Worm (Caenorhabditis elegans) whole organism, L4 larva: ENCODE results near the gene T28F3.9.

Source experiments
- F10B5.3 ChIP-seq: sonication (generic microtip); optimal IDR thresholded peaks from 2 replicates; lab custom pipeline; 2016; ENCODE audit warnings: mild to moderate bottlenecking, missing genetic modification characterization, missing compliant biosample characterization
- Y105C5A.15 ChIP-seq: fragments of 200-800 bp; sonication (Bioruptor generic); IDR thresholded peaks from 2 replicates; pipeline ENCODE4 v1.3.6; 2022; ENCODE audit warnings: missing genetic modification characterization, missing compliant biosample characterization
- Y48G9A.11 ChIP-seq: fragments of 200-800 bp; sonication (Bioruptor generic); IDR thresholded peaks from 2 replicates; pipeline ENCODE4 v1.3.6; 2022; ENCODE audit warnings: missing genetic modification reagents, missing genetic modification characterization, missing compliant biosample characterization
- ZK337.2 ChIP-seq: fragments of 200-800 bp; sonication (Bioruptor generic); IDR thresholded peaks from 2 replicates; pipeline ENCODE4 v1.3.6; 2022; ENCODE audit warnings: missing genetic modification reagents, missing genetic modification characterization, missing compliant biosample characterization
- aha-1 ChIP-seq: fragments of 150-350 bp; peaks from one replicate; lab custom pipeline; 2014; ENCODE audit warnings: missing biosample characterization, missing genetic modification characterization
- ceh-20 ChIP-seq: fragments of 200-800 bp; sonication (Bioruptor generic); IDR thresholded peaks from 2 replicates; pipeline ENCODE4 v1.3.6; 2022; ENCODE audit warnings: missing genetic modification reagents, missing genetic modification characterization, missing compliant biosample characterization
- ceh-62 ChIP-seq: sonication (generic microtip); optimal IDR thresholded peaks from 2 replicates; lab custom pipeline; 2017; ENCODE audit warnings: missing biosample characterization, missing genetic modification characterization
- ces-1 ChIP-seq: fragments of 150-350 bp; sonication (generic microtip); optimal IDR thresholded peaks from 4 replicates; lab custom pipeline; 2014; ENCODE audit warnings: missing biosample characterization, missing genetic modification reagents, missing genetic modification characterization
- daf-16 ChIP-seq, 3 experiments: sonication (generic microtip); optimal IDR thresholded peaks; 2 replicates each; lab custom pipeline; 2016 to 2017; ENCODE audit warnings: missing genetic modification characterization in 3 of 3, missing genetic modification reagents in 3 of 3, mild to moderate bottlenecking in 2 of 3, missing compliant biosample characterization in 2 of 3, missing biosample characterization in 1 of 3, moderate library complexity in 1 of 3
- daf-8 ChIP-seq: fragments of 200-800 bp; sonication (Bioruptor generic); IDR thresholded peaks from 2 replicates; pipeline ENCODE4 v1.3.6; 2022; ENCODE audit warnings: missing genetic modification characterization, missing compliant biosample characterization
- dmd-6 ChIP-seq: fragments of 200-800 bp; sonication (Bioruptor generic); IDR thresholded peaks from 2 replicates; pipeline ENCODE4 v1.3.6; 2022; ENCODE audit warnings: missing genetic modification reagents, missing genetic modification characterization, missing compliant biosample characterization
- duxl-1 ChIP-seq: sonication (generic microtip); optimal IDR thresholded peaks from 2 replicates; lab custom pipeline; 2016; ENCODE audit warnings: mild to moderate bottlenecking, missing genetic modification characterization, moderate library complexity, missing compliant biosample characterization; ENCODE audit not compliant: poor library complexity
- dve-1 ChIP-seq: sonication (generic microtip); optimal IDR thresholded peaks from 2 replicates; lab custom pipeline; 2017; ENCODE audit warnings: antibody characterized with exemption, mild to moderate bottlenecking, missing genetic modification characterization, missing compliant biosample characterization; ENCODE audit not compliant: insufficient read depth
- fkh-10 ChIP-seq: fragments of 150-350 bp; optimal IDR thresholded peaks from 2 replicates; lab custom pipeline; 2014; ENCODE audit warnings: missing biosample characterization, missing genetic modification reagents, missing genetic modification characterization
- hif-1 ChIP-seq, 2 experiments: sonication (generic microtip); optimal IDR thresholded peaks; 2 replicates each; lab custom pipeline; 2016 to 2017; ENCODE audit warnings: missing compliant biosample characterization in 2 of 2, missing genetic modification characterization in 2 of 2, missing genetic modification reagents in 2 of 2, missing genotype in 2 of 2, mild to moderate bottlenecking in 1 of 2
- hlh-11 ChIP-seq: fragments of 200-800 bp; sonication (Bioruptor generic); optimal IDR thresholded peaks from 2 replicates; lab custom pipeline; 2018; ENCODE audit warnings: mild to moderate bottlenecking, missing genetic modification characterization, missing compliant biosample characterization
- lim-7 ChIP-seq: fragments of 200-800 bp; sonication (Bioruptor generic); IDR thresholded peaks from 2 replicates; pipeline ENCODE4 v1.3.6; 2022; ENCODE audit warnings: missing genetic modification characterization, missing compliant biosample characterization
- lin-1 ChIP-seq: fragments of 200-800 bp; sonication (Bioruptor generic); IDR thresholded peaks from 2 replicates; pipeline ENCODE4 v1.3.6; 2022; ENCODE audit warnings: missing genetic modification reagents, missing genetic modification characterization, missing compliant biosample characterization
- lin-29 ChIP-seq: fragments of 200-800 bp; sonication (Bioruptor generic); IDR thresholded peaks from 2 replicates; pipeline ENCODE4 v1.3.6; 2022; ENCODE audit warnings: missing genetic modification reagents, missing genetic modification characterization, missing compliant biosample characterization
- lin-38 ChIP-seq: fragments of 200-800 bp; sonication (Bioruptor generic); IDR thresholded peaks from 2 replicates; pipeline ENCODE4 v1.3.6; 2022; ENCODE audit warnings: missing genetic modification reagents, missing genetic modification characterization, missing compliant biosample characterization
- lin-39 ChIP-seq: fragments of 150-350 bp; optimal IDR thresholded peaks from 2 replicates; lab custom pipeline; 2014; ENCODE audit warnings: missing biosample characterization, missing genetic modification reagents, missing genetic modification characterization
- lir-3 ChIP-seq: sonication (generic microtip); optimal IDR thresholded peaks from 2 replicates; lab custom pipeline; 2016; ENCODE audit warnings: mild to moderate bottlenecking, missing genetic modification characterization, missing compliant biosample characterization
- lsy-2 ChIP-seq, 2 experiments: fragments of 150-350 bp in 1 of 2; sonication (generic microtip) in 1 of 2; optimal IDR thresholded peaks; 2 replicates each; lab custom pipeline; 2014 to 2017; ENCODE audit warnings: missing biosample characterization in 2 of 2, missing genetic modification characterization in 2 of 2
- mdt-29 ChIP-seq: fragments of 200-800 bp; sonication (Bioruptor generic); IDR thresholded peaks from 2 replicates; pipeline ENCODE4 v1.3.6; 2022; ENCODE audit warnings: missing genetic modification reagents, missing genetic modification characterization, missing compliant biosample characterization
- mes-2 ChIP-seq: sonication (generic microtip); optimal IDR thresholded peaks from 2 replicates; lab custom pipeline; 2016; ENCODE audit warnings: missing genotype, mild to moderate bottlenecking, missing genetic modification characterization, missing compliant biosample characterization; ENCODE audit not compliant: poor library complexity, severe bottlenecking
- mxl-3 ChIP-seq: fragments of 200-800 bp; sonication (Bioruptor generic); optimal IDR thresholded peaks from 2 replicates; lab custom pipeline; 2018; ENCODE audit warnings: mild to moderate bottlenecking, missing genetic modification characterization, missing compliant biosample characterization
- nhr-11 ChIP-seq: fragments of 150-350 bp; optimal IDR thresholded peaks from 2 replicates; lab custom pipeline; 2014; ENCODE audit warnings: missing biosample characterization, missing genetic modification characterization
- nhr-111 ChIP-seq: fragments of 200-800 bp; sonication (Bioruptor generic); optimal IDR thresholded peaks from 2 replicates; lab custom pipeline; 2018; ENCODE audit warnings: mild to moderate bottlenecking, missing genetic modification characterization, missing compliant biosample characterization
- nhr-28 ChIP-seq: fragments of 150-350 bp; optimal IDR thresholded peaks from 2 replicates; lab custom pipeline; 2014; ENCODE audit warnings: missing biosample characterization, missing genetic modification characterization
- nhr-41 ChIP-seq: fragments of 200-800 bp; sonication (Bioruptor generic); IDR thresholded peaks from 2 replicates; pipeline ENCODE4 v1.3.6; 2022; ENCODE audit warnings: missing genetic modification reagents, missing genetic modification characterization, missing compliant biosample characterization
- nhr-42 ChIP-seq: fragments of 200-800 bp; sonication (Bioruptor generic); IDR thresholded peaks from 2 replicates; pipeline ENCODE4 v1.3.6; 2022; ENCODE audit warnings: missing genetic modification characterization, missing compliant biosample characterization
- nhr-6 ChIP-seq: fragments of 150-350 bp; optimal IDR thresholded peaks from 2 replicates; lab custom pipeline; 2014; ENCODE audit warnings: missing biosample characterization, missing genetic modification characterization
- nhr-77 ChIP-seq: fragments of 150-350 bp; optimal IDR thresholded peaks from 2 replicates; lab custom pipeline; 2014; ENCODE audit warnings: missing biosample characterization, missing genetic modification characterization
- pqm-1 ChIP-seq: sonication (generic microtip); optimal IDR thresholded peaks from 2 replicates; lab custom pipeline; 2017; ENCODE audit warnings: missing biosample characterization, missing genetic modification characterization
- set-16 ChIP-seq: fragments of 200-800 bp; sonication (Bioruptor generic); IDR thresholded peaks from 2 replicates; pipeline ENCODE4 v1.3.6; 2022; ENCODE audit warnings: missing genetic modification reagents, missing genetic modification characterization, missing compliant biosample characterization
- skn-1 ChIP-seq: fragments of 150-350 bp; optimal IDR thresholded peaks from 2 replicates; lab custom pipeline; 2014; ENCODE audit warnings: missing biosample characterization, missing genetic modification characterization
- snpc-1.2 ChIP-seq: fragments of 200-800 bp; sonication (Bioruptor generic); IDR thresholded peaks from 2 replicates; pipeline ENCODE4 v1.3.6; 2022; ENCODE audit warnings: missing genetic modification reagents, missing genetic modification characterization, missing compliant biosample characterization
- snpc-4 ChIP-seq: fragments of 150-350 bp; optimal IDR thresholded peaks from 2 replicates; lab custom pipeline; 2014; ENCODE audit warnings: missing biosample characterization, missing genetic modification characterization
- tag-97 ChIP-seq: fragments of 200-800 bp; sonication (Bioruptor generic); IDR thresholded peaks from 2 replicates; pipeline ENCODE4 v1.3.6; 2022; ENCODE audit warnings: missing genetic modification characterization, missing compliant biosample characterization
- unc-39 ChIP-seq: sonication (generic microtip); optimal IDR thresholded peaks from 2 replicates; lab custom pipeline; 2017; ENCODE audit warnings: missing biosample characterization, missing genetic modification characterization
- unc-62 ChIP-seq, 3 experiments: fragments of 150-350 bp in 1 of 3; sonication (generic microtip); optimal IDR thresholded peaks in 2 of 3; peaks in 1 of 3; 1 replicate in 1 of 3; 2 replicates in 2 of 3; lab custom pipeline; 2014 to 2017; ENCODE audit warnings: missing biosample characterization in 3 of 3, missing genetic modification characterization in 3 of 3, missing genetic modification reagents in 3 of 3, missing genotype in 1 of 3
- vab-7 ChIP-seq: fragments of 200-800 bp; sonication (Bioruptor generic); IDR thresholded peaks from 2 replicates; pipeline ENCODE4 v1.3.6; 2022; ENCODE audit warnings: missing genetic modification reagents, missing genetic modification characterization, missing compliant biosample characterization
- zip-11 ChIP-seq: fragments of 200-800 bp; sonication (Bioruptor generic); IDR thresholded peaks from 2 replicates; pipeline ENCODE4 v1.3.6; 2022; ENCODE audit warnings: missing genetic modification characterization, missing compliant biosample characterization
- zip-2 ChIP-seq: fragments of 150-350 bp; optimal IDR thresholded peaks from 2 replicates; lab custom pipeline; 2014; ENCODE audit warnings: missing biosample characterization, missing genetic modification characterization
- ztf-11 ChIP-seq: fragments of 150-350 bp; optimal IDR thresholded peaks from 2 replicates; lab custom pipeline; 2014; ENCODE audit warnings: missing biosample characterization, missing genetic modification characterization

T28F3.9 gene

ce11 chrIV:17335031-17335430, 26.7 kb downstream of the T28F3.9 start, which contains the start of gene C49C3.8:
C49C3.8 (plus strand) TSS chrIV:17335203.
- TF ChIP-seq mes-2 (tag; lab: Kevin White, UChicago) (peak; percentile 27), lin-38 (peak; percentile 40), lsy-2 (tag; optimal IDR thresholded peaks at IDR 0.05; lab: Kevin White, UChicago) (peak in 1 of 2 experiments; percentile 51), aha-1 (peak; percentile 79), zip-2 (tag; lab: Kevin White, UChicago) (no peak)

- TF ChIP-seq nhr-77 = peak; percentile 79
- TF ChIP-seq nhr-11 (tag; lab: Kevin White, UChicago) = no peak
- no peak for TF ChIP-seq vab-7 (GFP tag; lab: Robert Waterston, UW)
- no peak for TF ChIP-seq tag-97
- TF ChIP-seq skn-1 (tag; lab: Kevin White, UChicago) = no peak
- no peak for TF ChIP-seq mxl-3 (GFP tag; lab: Kevin White, UChicago)
- no peak for TF ChIP-seq lin-39 (tag; lab: Kevin White, UChicago)
- TF ChIP-seq Y48G9A.11 = no peak
- TF ChIP-seq daf-8 (GFP tag; lab: Robert Waterston, UW) = no peak
- peak in 1 of 2 experiments; percentile 20 for TF ChIP-seq unc-62 (GFP tag; optimal IDR thresholded peaks at IDR 0.05 in 1 of 2; lab: Kevin White, UChicago)
- no peak for TF ChIP-seq unc-62 (tag; optimal IDR thresholded peaks at IDR 0.05; lab: Kevin White, UChicago)
- TF ChIP-seq lir-3 (tag; lab: Kevin White, UChicago) = no peak
- TF ChIP-seq Y105C5A.15 (GFP tag; lab: Robert Waterston, UW) = no peak
- no peak for TF ChIP-seq daf-16 (GFP tag; optimal IDR thresholded peaks at IDR 0.05; lab: Kevin White, UChicago)
- TF ChIP-seq daf-16 (tag; optimal IDR thresholded peaks at IDR 0.05; lab: Kevin White, UChicago) = peak; percentile 94
- TF ChIP-seq ceh-62 = no peak
- TF ChIP-seq nhr-28 (tag; lab: Kevin White, UChicago) = peak; percentile 73
- TF ChIP-seq lim-7 (GFP tag; lab: Robert Waterston, UW) = no peak
- peak; percentile 72 for TF ChIP-seq pqm-1 (tag; lab: Kevin White, UChicago)
- TF ChIP-seq ces-1 (GFP tag; lab: Kevin White, UChicago) = no peak
- peak; percentile 66 for TF ChIP-seq dve-1 (tag; lab: Kevin White, UChicago)
- TF ChIP-seq ceh-20 = no peak
- peak; percentile 46 for TF ChIP-seq dmd-6 (GFP tag; lab: Robert Waterston, UW)
- peak; percentile 54 for TF ChIP-seq hlh-11 (tag; lab: Kevin White, UChicago)
Measured at ce11 chrIV:17338920-17339510, 30.7 kb downstream of the T28F3.9 start, which contains the start of gene C49C3.10. C49C3.10 (minus strand) TSS chrIV:17338970.

ce11 chrIV:17341033-17341432, 32.7 kb downstream of the T28F3.9 start:
- TF ChIP-seq unc-62 (GFP tag; optimal IDR thresholded peaks at IDR 0.05 in 1 of 2; lab: Kevin White, UChicago) (peak in 1 of 2 experiments; percentile 95), unc-62 (tag; optimal IDR thresholded peaks at IDR 0.05; lab: Kevin White, UChicago) (no peak), nhr-42 (no peak), ztf-11 (tag; lab: Kevin White, UChicago) (no peak), set-16 (GFP tag; lab: Robert Waterston, UW) (no peak), ZK337.2 (GFP tag; lab: Robert Waterston, UW) (no peak), unc-39 (no peak), fkh-10 (GFP tag; lab: Kevin White, UChicago) (no peak), hif-1 (tag; optimal IDR thresholded peaks at IDR 0.05; lab: Kevin White, UChicago) (no peak), nhr-111 (GFP tag; lab: Kevin White, UChicago) (no peak)

- TF ChIP-seq nhr-41 (GFP tag; lab: Robert Waterston, UW) (peak; percentile 83; the same call in 1 of the 2 replicates), mdt-29 (GFP tag; lab: Robert Waterston, UW) (no peak), F10B5.3 (tag; lab: Kevin White, UChicago) (no peak), snpc-4 (tag; lab: Kevin White, UChicago) (no peak), dmd-6 (GFP tag; lab: Robert Waterston, UW) (peak; percentile 74), lim-7 (GFP tag; lab: Robert Waterston, UW) (no peak), lin-39 (tag; lab: Kevin White, UChicago) (no peak), nhr-111 (GFP tag; lab: Kevin White, UChicago) (no peak), duxl-1 (tag; lab: Kevin White, UChicago) (no peak), mes-2 (tag; lab: Kevin White, UChicago) (no peak), lin-1 (GFP tag; lab: Robert Waterston, UW) (peak; percentile 77; the same call in 1 of the 2 replicates), snpc-1.2 (no peak), zip-11 (GFP tag; lab: Robert Waterston, UW) (no peak), lin-29 (GFP tag; lab: Robert Waterston, UW) (no peak), nhr-6 (tag; lab: Kevin White, UChicago) (no peak), ztf-11 (tag; lab: Kevin White, UChicago) (no peak)
Measured at ce11 chrIV:17342179-17342578, 33.9 kb downstream of the T28F3.9 start, which contains the start of gene C49C3.9. C49C3.9 (minus strand) TSS chrIV:17342314.
